Fruit fly (Drosophila melanogaster) whole organism, embryonic: ENCODE results near the gene Polr2F.

Experiments used
- Asciz ChIP-seq: fragments of 200-800 bp; sonication (Bioruptor generic); optimal IDR thresholded peaks from 2 replicates; lab custom pipeline; 2017; ENCODE audit warnings: missing biosample characterization, mild to moderate bottlenecking, missing genetic modification characterization, missing genetic modification reagents
- CG1024 ChIP-seq: fragments of 200-800 bp; sonication (Bioruptor generic); IDR thresholded peaks from 2 replicates; pipeline ENCODE4 v1.3.6; 2022; ENCODE audit warnings: missing biosample characterization, missing genetic modification characterization
- CG10267 ChIP-seq: fragments of 200-800 bp; sonication (Bioruptor generic); optimal IDR thresholded peaks from 2 replicates; lab custom pipeline; 2018; ENCODE audit warnings: missing biosample characterization, mild to moderate bottlenecking, missing genetic modification characterization, moderate library complexity
- CG10565 ChIP-seq: fragments of 200-800 bp; sonication (Bioruptor generic); optimal IDR thresholded peaks from 3 replicates; lab custom pipeline; 2016; ENCODE audit warnings: missing biosample characterization, mild to moderate bottlenecking, missing genetic modification characterization
- CG10959 ChIP-seq: fragments of 200-800 bp; sonication (Bioruptor generic); IDR thresholded peaks from 2 replicates; pipeline ENCODE4 v1.3.6; 2022; ENCODE audit warnings: missing biosample characterization, missing genetic modification characterization
- CG11504 ChIP-seq: fragments of 200-800 bp; sonication (Bioruptor generic); optimal IDR thresholded peaks from 3 replicates; lab custom pipeline; 2019; ENCODE audit warnings: missing biosample characterization, mild to moderate bottlenecking, missing genetic modification characterization, moderate library complexity
- CG12769 ChIP-seq: fragments of 200-800 bp; sonication (Bioruptor generic); optimal IDR thresholded peaks from 2 replicates; lab custom pipeline; 2019; ENCODE audit warnings: missing biosample characterization, mild to moderate bottlenecking, missing genetic modification characterization, moderate library complexity
- CG13123 ChIP-seq: fragments of 200-800 bp; sonication (Bioruptor generic); optimal IDR thresholded peaks from 2 replicates; lab custom pipeline; 2016; ENCODE audit warnings: missing biosample characterization, missing genetic modification characterization
- CG14860 ChIP-seq: fragments of 200-800 bp; sonication (Bioruptor generic); IDR thresholded peaks from 3 replicates; pipeline ENCODE4 v1.3.6; 2022; ENCODE audit warnings: missing biosample characterization, missing genetic modification characterization; ENCODE audit not compliant: partially characterized antibody
- CG1603 ChIP-seq: fragments of 200-800 bp; sonication (Bioruptor generic); optimal IDR thresholded peaks from 2 replicates; lab custom pipeline; 2019; ENCODE audit warnings: missing biosample characterization, mild to moderate bottlenecking, missing genetic modification characterization, moderate library complexity
- CG2116 ChIP-seq: fragments of 200-800 bp; sonication (Bioruptor generic); optimal IDR thresholded peaks from 3 replicates; lab custom pipeline; 2018; ENCODE audit warnings: missing biosample characterization, mild to moderate bottlenecking, missing genetic modification characterization
- CG3838 ChIP-seq: fragments of 200-800 bp; sonication (Bioruptor generic); optimal IDR thresholded peaks from 3 replicates; lab custom pipeline; 2016; ENCODE audit warnings: missing biosample characterization, missing genetic modification characterization
- CG5180 ChIP-seq: fragments of 200-800 bp; sonication (Bioruptor generic); optimal IDR thresholded peaks from 3 replicates; lab custom pipeline; 2017; ENCODE audit warnings: missing biosample characterization, missing genetic modification characterization, mild to moderate bottlenecking, moderate library complexity, missing genetic modification reagents
- CG7372 ChIP-seq: fragments of 200-800 bp; sonication (Bioruptor generic); IDR thresholded peaks from 2 replicates; pipeline ENCODE4 v1.3.6; 2022; ENCODE audit warnings: missing biosample characterization, missing genetic modification characterization
- CG9215 ChIP-seq: fragments of 200-800 bp; sonication (Bioruptor generic); IDR thresholded peaks from 2 replicates; pipeline ENCODE4 v1.3.6; 2022; ENCODE audit warnings: missing biosample characterization, missing genetic modification characterization
- Dfd ChIP-seq, 2 experiments: fragments of >200 bp; optimal IDR thresholded peaks; 2 replicates each; lab custom pipeline; 2017; ENCODE audit warnings: missing biosample characterization in 2 of 2, missing genetic modification characterization in 2 of 2
- Drgx ChIP-seq: fragments of 200-800 bp; sonication (Bioruptor generic); IDR thresholded peaks from 2 replicates; pipeline ENCODE4 v1.3.6; 2022; ENCODE audit warnings: missing biosample characterization, missing genetic modification characterization
- Eip74EF ChIP-seq, 2 experiments: fragments of 200-800 bp in 1 of 2; fragments of >200 bp in 1 of 2; sonication (Bioruptor generic) in 1 of 2; optimal IDR thresholded peaks; 2 replicates each; lab custom pipeline; 2017 to 2019; ENCODE audit warnings: missing biosample characterization in 2 of 2, missing genetic modification characterization in 2 of 2, mild to moderate bottlenecking in 1 of 2, moderate library complexity in 1 of 2
- HLH54F ChIP-seq: fragments of 200-800 bp; sonication (Bioruptor generic); optimal IDR thresholded peaks from 3 replicates; lab custom pipeline; 2016; ENCODE audit warnings: missing biosample characterization, missing genetic modification characterization
- Hand ChIP-seq: fragments of 200-800 bp; sonication (Bioruptor generic); optimal IDR thresholded peaks from 2 replicates; lab custom pipeline; 2017; ENCODE audit warnings: mild to moderate bottlenecking, missing biosample characterization, missing genetic modification reagents, missing genetic modification characterization
- Hey ChIP-seq: fragments of 200-800 bp; sonication (Bioruptor generic); optimal IDR thresholded peaks from 3 replicates; lab custom pipeline; 2018; ENCODE audit warnings: missing biosample characterization, mild to moderate bottlenecking, missing genetic modification characterization
- Hmx ChIP-seq: fragments of 200-800 bp; sonication (Bioruptor generic); optimal IDR thresholded peaks from 2 replicates; lab custom pipeline; 2016; ENCODE audit warnings: missing biosample characterization, missing genetic modification characterization
- Jarid2 ChIP-seq: fragments of 200-800 bp; sonication (Bioruptor generic); optimal IDR thresholded peaks from 3 replicates; lab custom pipeline; 2017; ENCODE audit warnings: mild to moderate bottlenecking, missing biosample characterization, missing genetic modification reagents, missing genetic modification characterization
- Med ChIP-seq: fragments of 200-800 bp; sonication (Bioruptor generic); peaks from one replicate; lab custom pipeline; 2016; ENCODE audit warnings: missing biosample characterization, missing genetic modification characterization, mild to moderate bottlenecking, inconsistent platforms, moderate library complexity
- NC2β ChIP-seq: fragments of 200-800 bp; sonication (Bioruptor generic); optimal IDR thresholded peaks from 2 replicates; lab custom pipeline; 2016; ENCODE audit warnings: missing biosample characterization, missing genetic modification characterization
- NK7.1 ChIP-seq: fragments of 200-800 bp; sonication (Bioruptor generic); optimal IDR thresholded peaks from 3 replicates; lab custom pipeline; 2016; ENCODE audit warnings: missing biosample characterization, missing genetic modification characterization
- Oaz ChIP-seq: fragments of 200-800 bp; sonication (Bioruptor generic); IDR thresholded peaks from 2 replicates; pipeline ENCODE4 v1.3.6; 2022; ENCODE audit warnings: missing biosample characterization, missing genetic modification characterization
- Spps ChIP-seq: fragments of 200-800 bp; sonication (Bioruptor generic); optimal IDR thresholded peaks from 2 replicates; lab custom pipeline; 2018; ENCODE audit warnings: missing biosample characterization, mild to moderate bottlenecking, missing genetic modification characterization
- Taf1 ChIP-seq: fragments of 200-800 bp; sonication (Bioruptor generic); IDR thresholded peaks from 2 replicates; pipeline ENCODE4 v1.3.6; 2022; ENCODE audit warnings: missing biosample characterization, missing genetic modification characterization
- Xbp1 ChIP-seq: fragments of 200-800 bp; sonication (Bioruptor generic); optimal IDR thresholded peaks from 3 replicates; lab custom pipeline; 2016; ENCODE audit warnings: missing biosample characterization, mild to moderate bottlenecking, missing genetic modification characterization
- abd-A ChIP-seq: fragments of 200-800 bp; sonication (Bioruptor generic); optimal IDR thresholded peaks from 3 replicates; lab custom pipeline; 2019; ENCODE audit warnings: missing biosample characterization, mild to moderate bottlenecking, missing genetic modification characterization, moderate library complexity
- ci ChIP-seq: fragments of 200-800 bp; sonication (Bioruptor generic); IDR thresholded peaks from 3 replicates; pipeline ENCODE4 v1.3.6; 2022; ENCODE audit warnings: missing biosample characterization, missing genetic modification characterization
- crp ChIP-seq, 2 experiments: fragments of 200-800 bp; sonication (Bioruptor generic); optimal IDR thresholded peaks; 2 replicates in 1 of 2; 3 replicates in 1 of 2; lab custom pipeline; 2017; ENCODE audit warnings: missing biosample characterization in 2 of 2, missing genetic modification characterization in 2 of 2, mild to moderate bottlenecking in 1 of 2, moderate library complexity in 1 of 2
- en ChIP-seq: fragments of 200-800 bp; sonication (Bioruptor generic); optimal IDR thresholded peaks from 2 replicates; lab custom pipeline; 2016; ENCODE audit warnings: missing biosample characterization, missing genetic modification characterization
- ewg ChIP-seq: fragments of 200-800 bp; sonication (Bioruptor generic); optimal IDR thresholded peaks from 3 replicates; lab custom pipeline; 2017; ENCODE audit warnings: mild to moderate bottlenecking, missing biosample characterization, missing genetic modification reagents, missing genetic modification characterization
- insv ChIP-seq, 2 experiments: fragments of 200-800 bp; sonication (Bioruptor generic); optimal IDR thresholded peaks; 3 replicates each; lab custom pipeline; 2016 to 2018; ENCODE audit warnings: missing biosample characterization in 2 of 2, missing genetic modification characterization in 2 of 2
- jigr1 ChIP-seq: fragments of 200-800 bp; sonication (Bioruptor generic); IDR thresholded peaks from 3 replicates; pipeline ENCODE4 v1.3.6; 2022; ENCODE audit warnings: missing biosample characterization, missing genetic modification characterization
- kay ChIP-seq: fragments of 200-800 bp; sonication (Bioruptor generic); optimal IDR thresholded peaks from 2 replicates; lab custom pipeline; 2016; ENCODE audit warnings: missing biosample characterization, missing genetic modification characterization
- lmd ChIP-seq: fragments of 200-800 bp; sonication (Bioruptor generic); IDR thresholded peaks from 2 replicates; pipeline ENCODE4 v1.3.6; 2022; ENCODE audit warnings: missing biosample characterization, missing genetic modification characterization
- lov ChIP-seq, 2 experiments: fragments of 200-800 bp in 1 of 2; fragments of >200 bp in 1 of 2; sonication (Bioruptor generic) in 1 of 2; IDR thresholded peaks in 1 of 2; optimal IDR thresholded peaks in 1 of 2; 2 replicates in 1 of 2; 3 replicates in 1 of 2; pipeline versions ENCODE4 v1.3.6 to Lab custom; 2017 to 2022; ENCODE audit warnings: missing biosample characterization in 1 of 2, missing genetic modification characterization in 1 of 2
- luna ChIP-seq: fragments of 200-800 bp; sonication (Bioruptor generic); optimal IDR thresholded peaks from 2 replicates; lab custom pipeline; 2016; ENCODE audit warnings: missing biosample characterization, missing genetic modification characterization
- nau ChIP-seq: fragments of 200-800 bp; sonication (Bioruptor generic); optimal IDR thresholded peaks from 3 replicates; lab custom pipeline; 2017; ENCODE audit warnings: missing biosample characterization, mild to moderate bottlenecking, missing genetic modification characterization, missing genetic modification reagents
- oc ChIP-seq: fragments of 200-800 bp; sonication (Bioruptor generic); optimal IDR thresholded peaks from 2 replicates; lab custom pipeline; 2018; ENCODE audit warnings: missing biosample characterization, mild to moderate bottlenecking, missing genetic modification characterization, moderate library complexity
- sens-2 ChIP-seq: fragments of 200-800 bp; sonication (Bioruptor generic); IDR thresholded peaks from 2 replicates; pipeline ENCODE4 v1.3.6; 2022; ENCODE audit warnings: missing biosample characterization, missing genetic modification characterization
- so ChIP-seq: fragments of 200-800 bp; sonication (Bioruptor generic); IDR thresholded peaks from 3 replicates; pipeline ENCODE4 v1.3.6; 2022; ENCODE audit warnings: missing biosample characterization, missing genetic modification characterization
- sr ChIP-seq: fragments of 200-800 bp; sonication (Bioruptor generic); IDR thresholded peaks from 3 replicates; pipeline ENCODE4 v1.3.6; 2022; ENCODE audit warnings: missing biosample characterization, missing genetic modification characterization
- toy ChIP-seq: fragments of 200-800 bp; sonication (Bioruptor generic); IDR thresholded peaks from 2 replicates; pipeline ENCODE4 v1.3.6; 2022; ENCODE audit warnings: missing biosample characterization, missing genetic modification characterization
- trh ChIP-seq: fragments of 200-800 bp; sonication (Bioruptor generic); optimal IDR thresholded peaks from 2 replicates; lab custom pipeline; 2016; ENCODE audit warnings: missing biosample characterization, missing genetic modification characterization
- wor ChIP-seq: fragments of 200-800 bp; sonication (Bioruptor generic); IDR thresholded peaks from 2 replicates; pipeline ENCODE4 v1.3.6; 2022; ENCODE audit warnings: missing biosample characterization, missing genetic modification characterization

The Polr2F gene

DNA sequence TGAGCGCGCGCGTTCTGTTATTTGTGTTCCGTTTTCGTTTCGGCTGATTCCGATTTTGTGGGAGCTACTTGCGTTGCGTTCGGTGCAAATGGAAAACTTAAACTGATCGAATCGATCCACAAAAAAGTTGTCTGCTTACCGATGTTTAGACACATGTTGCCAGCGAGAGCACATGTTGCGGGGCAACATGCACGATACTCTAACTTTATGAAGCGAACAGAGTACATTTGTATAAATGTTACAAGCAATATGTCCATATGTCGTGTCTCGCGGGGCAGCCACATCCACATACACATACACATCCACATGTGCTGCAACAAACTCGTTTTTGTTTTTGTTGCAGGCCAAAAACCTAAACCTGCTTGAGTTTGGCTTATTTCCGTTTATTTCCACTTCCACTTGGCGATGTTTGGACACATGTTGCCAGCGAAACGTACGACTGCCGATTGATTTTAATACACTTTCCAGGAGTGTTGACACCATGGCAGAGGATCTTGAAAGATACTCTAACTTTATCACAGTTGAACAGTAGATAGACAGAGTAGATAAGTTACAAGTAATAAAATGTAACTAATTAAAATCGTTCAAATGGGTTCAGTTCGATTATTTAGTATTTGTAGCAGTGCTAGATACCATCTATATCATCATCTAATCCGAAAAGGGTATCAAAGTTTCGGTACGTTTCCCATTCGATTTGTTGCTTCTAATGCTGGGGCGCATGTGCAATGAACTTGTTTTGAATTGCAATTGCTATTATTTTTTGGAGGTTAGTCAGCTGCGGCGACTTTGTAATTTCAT is 47.7 kb upstream of the Polr2F start:
- TF ChIP-seq ewg (GFP tag; lab: Kevin White, UChicago): no peak
- TF ChIP-seq ci: peak; percentile 64; the same call in 2 of the 3 replicates
- no peak for TF ChIP-seq CG2116 (GFP tag; lab: Kevin White, UChicago)
- no peak for TF ChIP-seq CG13123
- TF ChIP-seq CG1024 (GFP tag; lab: Robert Waterston, UW): no peak
- TF ChIP-seq sens-2 (GFP tag; lab: Robert Waterston, UW): no peak
- no peak for TF ChIP-seq Hmx (GFP tag; lab: Kevin White, UChicago)
- no peak for TF ChIP-seq insv (GFP tag; optimal IDR thresholded peaks at IDR 0.05; lab: Kevin White, UChicago)
- no peak for TF ChIP-seq sr (GFP tag; lab: Robert Waterston, UW)
- no peak for TF ChIP-seq NK7.1 (GFP tag; lab: Kevin White, UChicago)
- TF ChIP-seq CG10565 (GFP tag; lab: Kevin White, UChicago): no peak
- TF ChIP-seq CG14860: no peak
- TF ChIP-seq Hand (GFP tag; lab: Kevin White, UChicago): no peak
- TF ChIP-seq CG5180: peak; percentile 41
- TF ChIP-seq CG10959 (GFP tag; lab: Robert Waterston, UW): no peak
- no peak for TF ChIP-seq lov (optimal IDR thresholded peaks at IDR 0.05; lab: Kevin White, UChicago)
- TF ChIP-seq lov (GFP tag; IDR thresholded peaks at IDR 0.05; lab: Robert Waterston, UW): no peak
- TF ChIP-seq CG11504 (tag; lab: Kevin White, UChicago): peak; percentile 100
- TF ChIP-seq NC2β (GFP tag; lab: Kevin White, UChicago): no peak
- TF ChIP-seq oc (tag; lab: Kevin White, UChicago): peak; percentile 6
- TF ChIP-seq wor (GFP tag; lab: Robert Waterston, UW): no peak
- TF ChIP-seq toy: no peak
- no peak for TF ChIP-seq CG10267 (tag; lab: Kevin White, UChicago)
- peak; percentile 45; the same call in 1 of the 2 replicates for TF ChIP-seq Drgx (GFP tag; lab: Robert Waterston, UW)
- TF ChIP-seq trh (GFP tag; lab: Kevin White, UChicago): no peak
- no peak for TF ChIP-seq HLH54F (GFP tag; lab: Kevin White, UChicago)
- no peak for TF ChIP-seq jigr1
- TF ChIP-seq Med (GFP tag; lab: Kevin White, UChicago): peak; percentile 80
- TF ChIP-seq CG1603 (tag; lab: Kevin White, UChicago): peak; percentile 19
- peak in 1 of 2 experiments; percentile 54 for TF ChIP-seq Eip74EF (GFP tag; optimal IDR thresholded peaks at IDR 0.05; lab: Kevin White, UChicago)
- TF ChIP-seq Spps (tag; lab: Kevin White, UChicago): no peak
- no peak for TF ChIP-seq crp (GFP tag; optimal IDR thresholded peaks at IDR 0.05; lab: Kevin White, UChicago)
- peak; percentile 46 for TF ChIP-seq CG12769 (tag; lab: Kevin White, UChicago)
- TF ChIP-seq luna (GFP tag; lab: Kevin White, UChicago): no peak
- TF ChIP-seq Asciz (GFP tag; lab: Kevin White, UChicago): no peak
- TF ChIP-seq Hey: no peak
- TF ChIP-seq CG9215 (GFP tag; lab: Robert Waterston, UW): no peak
- TF ChIP-seq Oaz (GFP tag; lab: Robert Waterston, UW): no peak
- no peak for TF ChIP-seq nau (GFP tag; lab: Kevin White, UChicago)
- no peak for TF ChIP-seq lmd (GFP tag; lab: Robert Waterston, UW)
- TF ChIP-seq CG3838 (GFP tag; lab: Kevin White, UChicago): no peak
- no peak for TF ChIP-seq Taf1
- TF ChIP-seq en (GFP tag; lab: Kevin White, UChicago): no peak
- TF ChIP-seq kay: no peak
- TF ChIP-seq CG7372 (GFP tag; lab: Robert Waterston, UW): no peak
- TF ChIP-seq so (GFP tag; lab: Robert Waterston, UW): peak; percentile 57; the same call in 1 of the 3 replicates
- no peak for TF ChIP-seq abd-A (tag; lab: Kevin White, UChicago)
- no peak for TF ChIP-seq Xbp1 (GFP tag; lab: Kevin White, UChicago)
- no peak for TF ChIP-seq Dfd (GFP tag; optimal IDR thresholded peaks at IDR 0.05; lab: Kevin White, UChicago)
- peak; percentile 90 for TF ChIP-seq Jarid2 (GFP tag; lab: Kevin White, UChicago)
